Fruit fly (Drosophila melanogaster) whole organism, pupa: Measurements from ENCODE around the gene CG12531.
A peak's percentile ranks its signal among the peaks of the same experiment; 100 is the strongest.

ENCODE experiments used
- CG10348 ChIP-seq: fragments of 200-800 bp; sonication (Bioruptor generic); IDR thresholded peaks from 2 replicates; pipeline ENCODE4 v1.3.6; 2022; ENCODE audit warnings: missing biosample characterization, missing genetic modification characterization
- CG12605 ChIP-seq: fragments of 200-800 bp; sonication (Bioruptor generic); IDR thresholded peaks from 2 replicates; pipeline ENCODE4 v1.3.6; 2022; ENCODE audit warnings: missing biosample characterization, missing genetic modification characterization
- CG13204 ChIP-seq: fragments of 200-800 bp; sonication (Bioruptor generic); optimal IDR thresholded peaks from 2 replicates; lab custom pipeline; 2018; ENCODE audit warnings: missing biosample characterization, mild to moderate bottlenecking, missing genetic modification characterization, moderate library complexity
- CG14655 ChIP-seq: fragments of 200-800 bp; sonication (Bioruptor generic); optimal IDR thresholded peaks from 3 replicates; lab custom pipeline; 2017; ENCODE audit warnings: mild to moderate bottlenecking, missing biosample characterization, missing genetic modification reagents, missing genetic modification characterization
- CG15710 ChIP-seq: fragments of 200-800 bp; sonication (Bioruptor generic); optimal IDR thresholded peaks from 2 replicates; lab custom pipeline; 2018; ENCODE audit warnings: missing biosample characterization, mild to moderate bottlenecking, missing genetic modification characterization, moderate library complexity
- CG17806 ChIP-seq: fragments of 200-800 bp; sonication (Bioruptor generic); optimal IDR thresholded peaks from 2 replicates; lab custom pipeline; 2018; ENCODE audit warnings: missing biosample characterization, mild to moderate bottlenecking, missing genetic modification characterization, moderate library complexity
- CG32121 ChIP-seq: fragments of 200-800 bp; sonication (Bioruptor generic); IDR thresholded peaks from 2 replicates; pipeline ENCODE4 v1.3.6; 2022; ENCODE audit warnings: missing biosample characterization, missing genetic modification characterization
- CG34367 ChIP-seq: fragments of 200-800 bp; sonication (Bioruptor generic); optimal IDR thresholded peaks from 2 replicates; lab custom pipeline; 2018; ENCODE audit warnings: missing biosample characterization, mild to moderate bottlenecking, missing genetic modification characterization
- CG4496 ChIP-seq: fragments of 200-800 bp; sonication (Bioruptor generic); IDR thresholded peaks from 3 replicates; pipeline ENCODE4 v1.3.6; 2022; ENCODE audit warnings: missing biosample characterization, missing genetic modification characterization
- CG8159 ChIP-seq: fragments of 200-800 bp; sonication (Bioruptor generic); optimal IDR thresholded peaks from 3 replicates; lab custom pipeline; 2018; ENCODE audit warnings: missing biosample characterization, mild to moderate bottlenecking, missing genetic modification characterization, moderate library complexity
- CG8301 ChIP-seq: fragments of 200-800 bp; sonication (Bioruptor generic); optimal IDR thresholded peaks from 2 replicates; lab custom pipeline; 2018; ENCODE audit warnings: missing biosample characterization, mild to moderate bottlenecking, missing genetic modification characterization
- CG9948 ChIP-seq: fragments of 200-800 bp; sonication (Bioruptor generic); optimal IDR thresholded peaks from 2 replicates; lab custom pipeline; 2018; ENCODE audit warnings: missing biosample characterization, mild to moderate bottlenecking, missing genetic modification characterization, moderate library complexity
- EcR ChIP-seq: fragments of 200-800 bp; sonication (Bioruptor generic); optimal IDR thresholded peaks from 3 replicates; lab custom pipeline; 2019; ENCODE audit warnings: missing biosample characterization, missing genetic modification characterization, mild to moderate bottlenecking, moderate library complexity, missing genetic modification reagents
- Ets98B ChIP-seq: fragments of 200-800 bp; sonication (Bioruptor generic); IDR thresholded peaks from 2 replicates; pipeline ENCODE4 v1.3.6; 2022; ENCODE audit warnings: missing biosample characterization, missing genetic modification characterization
- Pif1A ChIP-seq: fragments of 200-800 bp; sonication (Bioruptor generic); optimal IDR thresholded peaks from 3 replicates; lab custom pipeline; 2016; ENCODE audit warnings: missing biosample characterization, missing genetic modification characterization
- Pif1B ChIP-seq: fragments of 200-800 bp; sonication (Bioruptor generic); optimal IDR thresholded peaks from 3 replicates; lab custom pipeline; 2016; ENCODE audit warnings: missing biosample characterization, missing genetic modification characterization
- Snoo ChIP-seq: fragments of 200-800 bp; sonication (Bioruptor generic); optimal IDR thresholded peaks from 3 replicates; lab custom pipeline; 2017; ENCODE audit warnings: missing biosample characterization, mild to moderate bottlenecking, missing genetic modification characterization, inconsistent platforms
- fd96Ca ChIP-seq: fragments of 200-800 bp; sonication (Bioruptor generic); IDR thresholded peaks from 3 replicates; pipeline ENCODE4 v1.3.6; 2022; ENCODE audit warnings: missing biosample characterization, missing genetic modification characterization
- gl ChIP-seq: fragments of 200-800 bp; sonication (Bioruptor generic); optimal IDR thresholded peaks from 2 replicates; lab custom pipeline; 2018; ENCODE audit warnings: missing biosample characterization, mild to moderate bottlenecking, missing genetic modification characterization
- rn ChIP-seq: fragments of 200-800 bp; sonication (Bioruptor generic); IDR thresholded peaks from 2 replicates; pipeline ENCODE4 v1.3.6; 2022; ENCODE audit warnings: missing biosample characterization, missing genetic modification characterization

The CG12531 gene

DNA sequence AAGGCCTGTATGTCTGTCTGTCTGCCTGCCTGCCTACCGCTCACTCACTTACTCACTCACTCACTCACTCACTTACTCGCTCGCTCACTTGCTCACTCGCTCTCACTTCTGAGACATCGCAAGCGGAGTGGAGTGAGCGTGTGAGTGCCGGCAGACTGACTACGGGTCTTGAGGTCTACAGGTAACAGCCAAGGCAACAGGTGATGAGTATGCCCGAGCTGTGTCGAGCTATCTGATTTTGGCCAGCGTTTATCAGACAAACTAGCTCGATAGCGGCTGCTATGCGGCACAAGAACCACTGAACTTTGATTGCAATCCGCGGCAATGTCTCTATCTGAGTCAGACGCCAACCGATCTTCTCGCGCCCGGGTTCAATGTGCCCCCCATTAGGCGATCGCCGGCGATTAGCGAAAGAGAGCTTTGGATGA, 35.4 kb downstream of the CG12531 start:
- TF ChIP-seq CG13204 (GFP tag; lab: Kevin White, UChicago) (peak; percentile 35), EcR (GFP tag; lab: Kevin White, UChicago) (peak; percentile 83), fd96Ca (GFP tag; lab: Robert Waterston, UW) (no peak)
- TF ChIP-seq, all 21 proteins: peak for 2

DNA sequence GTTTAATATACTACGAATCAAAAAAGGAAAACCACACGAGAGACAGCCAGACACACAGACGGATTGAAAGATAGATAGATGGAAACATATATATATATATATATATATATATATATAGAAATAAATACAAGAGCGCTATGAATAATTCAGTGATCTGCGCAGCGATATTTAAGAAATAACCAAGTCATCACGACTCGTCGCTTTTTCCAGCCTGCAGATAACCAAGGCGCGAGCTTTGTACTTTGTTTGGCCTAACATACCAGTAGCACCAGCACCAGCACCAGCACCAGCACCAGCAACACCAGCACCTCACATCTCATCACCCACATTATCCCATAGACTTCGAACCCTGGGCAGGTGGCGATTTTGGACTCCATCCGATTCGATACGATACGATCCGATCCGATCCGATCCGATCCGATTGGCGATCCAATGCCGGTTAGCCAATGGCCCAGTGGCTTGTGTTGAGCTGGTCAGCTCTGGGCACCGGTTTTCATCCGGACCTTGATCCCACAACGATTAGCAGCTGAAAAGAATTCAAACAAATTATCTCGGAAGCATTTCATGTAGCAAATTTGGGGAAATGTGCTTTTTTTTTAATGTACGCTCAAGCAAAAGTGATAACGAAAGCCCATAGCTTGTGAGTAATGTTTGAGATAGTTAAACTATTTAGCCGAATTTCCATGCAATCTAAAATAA, 36.1 kb downstream of the CG12531 start:
- TF ChIP-seq CG4496 = 0 out of 3 replicates have a peak, but pooled peaks have one; percentile 22
- TF ChIP-seq CG34367 (tag; lab: Kevin White, UChicago) = no peak

DNA sequence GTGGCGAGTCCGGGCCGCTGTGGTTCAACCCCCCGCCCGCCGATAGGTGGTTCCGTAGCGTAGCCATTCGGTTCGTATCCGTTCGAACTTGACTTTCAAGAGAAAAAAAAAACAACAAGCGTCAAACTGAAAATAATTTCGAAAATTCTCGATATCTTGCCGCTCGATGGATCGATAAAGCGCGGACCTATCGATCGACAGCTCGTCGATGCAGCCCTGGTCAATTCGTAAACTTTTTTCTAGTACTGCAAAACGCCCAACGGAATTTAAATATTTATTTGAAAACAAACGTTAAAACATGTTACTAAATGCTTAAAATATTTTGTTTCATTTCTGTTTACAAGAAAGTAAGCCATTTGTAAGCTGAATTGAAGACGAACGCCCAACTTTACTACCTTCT, 43.4 kb downstream of the CG12531 start:
- TF ChIP-seq CG12605 (GFP tag; lab: Robert Waterston, UW) = no peak
- TF ChIP-seq CG34367 (tag; lab: Kevin White, UChicago) = no peak
- no peak for TF ChIP-seq rn (GFP tag; lab: Robert Waterston, UW)
- no peak for TF ChIP-seq CG9948
- TF ChIP-seq Snoo (tag; lab: Kevin White, UChicago) = no peak
- no peak for TF ChIP-seq Pif1A
- TF ChIP-seq CG10348 = no peak
- TF ChIP-seq gl = no peak
- no peak for TF ChIP-seq Pif1B
- TF ChIP-seq CG14655 (GFP tag; lab: Kevin White, UChicago) = no peak
- TF ChIP-seq fd96Ca (GFP tag; lab: Robert Waterston, UW) = no peak
- TF ChIP-seq CG32121 (GFP tag; lab: Robert Waterston, UW) = no peak
- no peak for TF ChIP-seq CG17806
- no peak for TF ChIP-seq Ets98B (GFP tag; lab: Robert Waterston, UW)
- no peak for TF ChIP-seq CG4496
- TF ChIP-seq CG15710 (tag; lab: Kevin White, UChicago) = no peak
- no peak for TF ChIP-seq CG13204 (GFP tag; lab: Kevin White, UChicago)
- TF ChIP-seq CG8301 (tag; lab: Kevin White, UChicago) = no peak
- TF ChIP-seq CG8159 = no peak
- no peak for TF ChIP-seq EcR (GFP tag; lab: Kevin White, UChicago)
- TF ChIP-seq, all 21 proteins: peak for 0

DNA sequence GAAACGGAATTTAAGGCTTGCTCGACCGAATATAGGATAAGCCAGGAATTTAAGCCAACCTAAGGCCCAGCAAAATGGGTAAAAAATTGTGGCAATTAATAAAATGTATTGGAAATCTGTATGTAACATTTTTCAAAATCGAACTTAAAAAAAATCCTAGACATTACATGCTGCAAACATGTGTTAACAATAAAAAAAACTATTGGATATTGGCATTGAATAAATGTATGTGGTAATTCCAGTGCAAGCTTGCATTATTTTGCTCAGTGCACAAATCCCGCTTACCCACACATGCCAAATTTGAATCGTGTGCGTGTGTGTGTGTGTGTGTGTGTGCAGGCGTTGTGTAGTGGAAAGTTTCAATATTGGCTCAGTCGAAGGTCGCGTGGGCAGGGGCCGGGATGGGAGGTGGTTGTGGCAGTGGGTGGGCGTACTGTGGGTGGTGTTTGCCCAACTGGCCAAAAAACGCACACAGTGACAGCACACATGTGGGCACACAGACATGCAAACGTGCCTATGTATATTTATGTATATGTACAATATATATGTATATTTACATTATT, 44.8 kb downstream of the CG12531 start:
- no peak for TF ChIP-seq CG15710 (tag; lab: Kevin White, UChicago)
- TF ChIP-seq CG13204 (GFP tag; lab: Kevin White, UChicago) = no peak
- TF ChIP-seq CG34367 (tag; lab: Kevin White, UChicago) = no peak
- TF ChIP-seq CG12605 (GFP tag; lab: Robert Waterston, UW) = no peak
- TF ChIP-seq CG8159 = no peak
- no peak for TF ChIP-seq EcR (GFP tag; lab: Kevin White, UChicago)
- no peak for TF ChIP-seq CG4496
- no peak for TF ChIP-seq Pif1A
- TF ChIP-seq CG8301 (tag; lab: Kevin White, UChicago) = no peak
- no peak for TF ChIP-seq CG10348

DNA sequence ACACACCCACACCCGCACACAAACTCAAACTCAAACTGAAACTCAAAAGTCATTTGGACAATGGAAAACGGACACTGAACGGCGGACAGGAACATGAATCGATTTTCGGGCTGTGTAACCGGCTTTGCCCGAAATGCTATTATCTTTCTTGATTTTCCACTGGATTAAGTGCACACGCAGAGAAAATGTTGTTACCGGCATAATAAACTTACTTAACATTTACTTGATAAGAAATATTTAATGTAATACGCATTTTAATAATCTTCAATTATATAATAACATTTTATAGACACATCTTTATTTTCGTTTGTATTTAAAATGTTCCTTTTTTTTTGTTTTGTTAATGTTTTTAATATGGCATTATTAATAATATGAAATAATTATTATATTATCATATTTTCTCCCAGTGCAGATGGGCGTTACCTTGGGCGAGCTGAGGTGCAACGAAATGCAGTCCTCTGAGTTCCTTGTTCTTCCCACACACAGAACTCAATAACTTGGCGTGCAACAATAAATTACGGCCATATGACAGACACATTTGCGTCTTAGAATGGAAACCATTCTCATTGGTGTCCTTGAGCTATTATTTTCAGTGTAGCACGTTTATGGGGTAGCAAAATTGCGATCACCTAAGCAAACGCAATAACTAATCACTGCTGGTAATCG, 46.2 kb downstream of the CG12531 start, which contains the start of gene CG12702:
Gene CG12702 (minus strand): TSS at position 51 of the 666 bp plus-strand sequence.
- no peak for TF ChIP-seq Snoo (tag; lab: Kevin White, UChicago)
- TF ChIP-seq CG32121 (GFP tag; lab: Robert Waterston, UW) = no peak
- no peak for TF ChIP-seq CG13204 (GFP tag; lab: Kevin White, UChicago)
- TF ChIP-seq EcR (GFP tag; lab: Kevin White, UChicago) = no peak
- no peak for TF ChIP-seq CG10348
- no peak for TF ChIP-seq CG12605 (GFP tag; lab: Robert Waterston, UW)
- no peak for TF ChIP-seq Pif1B
- no peak for TF ChIP-seq CG8301 (tag; lab: Kevin White, UChicago)
- no peak for TF ChIP-seq rn (GFP tag; lab: Robert Waterston, UW)
- TF ChIP-seq, all 21 proteins: peak for 0

DNA sequence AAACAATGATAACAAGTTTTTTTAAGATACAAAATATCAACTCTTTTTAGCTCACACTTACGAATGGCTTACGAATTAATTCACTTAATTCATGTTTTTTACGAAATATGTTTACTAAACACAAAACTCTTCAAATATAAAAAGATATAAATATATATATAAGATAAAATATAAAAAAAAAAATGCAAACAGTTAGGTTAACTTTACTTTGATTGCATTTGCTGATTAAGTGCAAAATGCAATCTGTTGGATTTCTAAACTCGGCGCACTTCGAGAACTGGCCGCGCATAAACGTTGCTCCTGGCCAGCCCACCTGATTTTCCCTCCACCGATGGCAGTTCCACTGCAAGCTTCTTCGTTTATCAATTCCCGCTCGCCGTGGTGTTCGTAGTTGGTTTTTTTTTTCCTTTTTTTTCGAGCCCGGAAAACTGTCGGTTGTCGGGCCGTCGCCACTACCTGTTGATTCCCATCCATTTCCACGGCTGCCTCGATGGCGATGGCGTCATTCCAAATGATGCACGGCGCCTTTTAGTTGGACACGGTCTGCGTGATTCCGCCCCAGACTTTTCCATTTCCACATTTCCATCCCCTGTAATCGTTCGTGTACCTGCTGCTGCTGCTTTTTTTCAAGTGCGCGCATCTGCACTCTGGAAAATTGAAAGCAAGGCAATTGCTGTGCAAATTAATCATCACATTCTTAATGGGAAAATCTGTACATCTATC, 46.9 kb downstream of the CG12531 start:
- no peak for TF ChIP-seq EcR (GFP tag; lab: Kevin White, UChicago)
- TF ChIP-seq CG14655 (GFP tag; lab: Kevin White, UChicago) = peak; percentile 19
- TF ChIP-seq CG34367 (tag; lab: Kevin White, UChicago) = no peak
- TF ChIP-seq CG8159 = peak; percentile 2
- TF ChIP-seq CG4496 = no peak
- no peak for TF ChIP-seq Pif1A
- TF ChIP-seq, all 21 proteins: peak for 2
